Worm (Caenorhabditis elegans): Measurements from ENCODE around the gene T28A11.18.

DNA sequence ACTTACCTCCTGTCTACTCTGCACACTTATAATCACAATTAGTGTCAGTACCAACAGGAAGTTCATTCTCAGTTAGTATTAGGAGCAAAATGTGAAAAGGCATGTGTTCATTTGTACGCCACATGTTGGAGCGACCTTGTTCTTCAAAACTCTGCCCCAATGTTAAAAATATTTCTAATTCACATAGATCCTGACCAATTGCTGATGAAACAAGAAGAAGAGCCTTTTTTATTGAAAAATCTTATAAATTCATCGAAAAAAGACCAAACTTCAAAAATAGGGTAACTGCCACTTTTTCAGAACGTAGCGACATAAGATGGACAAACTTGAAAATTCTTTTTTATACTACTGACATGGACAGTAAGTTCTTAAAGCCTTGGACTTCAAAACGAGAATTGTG, 1.7 kb downstream of the T28A11.18 start, which contains the start of gene T28A11.17:
- TF ChIP-seq fos-1 (tag; optimal IDR thresholded peaks at IDR 0.05) (no peak), lin-1 (GFP tag; IDR thresholded peaks at IDR 0.05) (no peak), aly-2 (tag; optimal IDR thresholded peaks at IDR 0.05) (no peak)
